Worm (Caenorhabditis elegans): ENCODE measurements around the gene ire-1.

The ire-1 gene

DNA sequence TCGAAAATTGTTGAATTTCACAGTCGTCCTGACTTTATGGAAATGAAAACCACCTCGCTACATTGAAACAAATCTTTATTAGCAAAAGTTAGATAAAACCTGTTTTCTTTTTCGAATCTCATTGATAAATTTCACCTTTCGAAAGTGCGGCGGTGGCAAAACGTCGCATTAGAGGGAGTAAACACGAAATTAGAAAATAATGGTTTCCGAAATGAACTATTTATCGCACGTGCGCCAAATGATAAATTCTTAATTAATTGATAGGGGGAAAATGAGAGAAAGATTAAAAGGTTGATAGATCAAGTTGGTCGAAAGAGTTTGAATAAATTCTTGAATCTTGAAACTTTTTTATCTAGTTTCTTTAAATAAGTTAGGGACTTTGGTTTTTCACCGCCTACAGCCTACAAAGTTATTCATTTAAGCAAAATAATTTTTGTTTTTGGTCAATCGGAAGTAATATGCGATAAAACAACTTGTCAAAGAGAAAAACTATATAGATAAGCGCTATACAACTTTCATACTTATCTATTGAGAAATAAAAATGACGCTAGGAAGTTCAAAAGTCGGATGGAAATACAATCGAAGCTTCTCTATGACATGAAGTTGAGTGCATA, 53.6 kb downstream of the ire-1 start:
- TF ChIP-seq pqm-1 (tag; optimal IDR thresholded peaks at IDR 0.05), result peak; percentile 32
- TF ChIP-seq nhr-43 (tag; optimal IDR thresholded peaks at IDR 0.05; ENCODE audit: poor library complexity, severe bottlenecking), result peak; percentile 38
- no peak for TF ChIP-seq nhr-28 (tag; optimal IDR thresholded peaks at IDR 0.05)
- TF ChIP-seq elt-2 (tag; optimal IDR thresholded peaks at IDR 0.05), result peak; percentile 72
- TF ChIP-seq nhr-23 (tag; optimal IDR thresholded peaks at IDR 0.05), result peak; percentile 7

DNA sequence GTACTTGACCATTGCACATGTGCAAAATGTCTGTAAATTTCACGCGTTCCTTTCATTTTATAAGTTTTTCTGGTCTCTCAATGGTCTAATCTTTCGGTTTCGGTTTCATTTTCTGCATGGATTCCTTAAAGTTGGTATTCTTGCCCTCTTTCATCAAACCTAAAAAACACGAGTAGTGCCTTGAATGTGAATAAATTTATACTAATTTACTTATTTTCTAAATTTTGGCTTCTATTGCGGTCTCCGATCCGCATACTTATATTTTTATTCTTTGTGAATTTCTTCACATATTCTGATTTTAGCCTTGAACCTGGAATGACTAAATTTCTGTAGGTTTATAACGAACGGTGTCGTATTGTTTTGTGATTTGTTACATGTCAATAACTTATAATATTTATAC, 58.7 kb downstream of the ire-1 start, which contains the start of gene pdha-1:
Gene pdha-1 (plus strand): TSS at position 301 of the 400 bp plus-strand sequence.
- TF ChIP-seq jun-1 (tag; optimal IDR thresholded peaks at IDR 0.05) (no peak), fos-1 (tag; optimal IDR thresholded peaks at IDR 0.05) (no peak), nhr-43 (tag; optimal IDR thresholded peaks at IDR 0.05; ENCODE audit: poor library complexity, severe bottlenecking) (no peak), ceh-82 (tag; optimal IDR thresholded peaks at IDR 0.05) (no peak), mml-1 (tag; optimal IDR thresholded peaks at IDR 0.05) (no peak), aly-2 (tag; optimal IDR thresholded peaks at IDR 0.05) (no peak), ZK546.5 (tag; optimal IDR thresholded peaks at IDR 0.05) (no peak), fkh-10 (GFP tag; optimal IDR thresholded peaks at IDR 0.05) (no peak), unc-62 (GFP tag; optimal IDR thresholded peaks at IDR 0.05) (no peak), lin-15B (tag; optimal IDR thresholded peaks at IDR 0.05) (no peak), ceh-16 (tag; optimal IDR thresholded peaks at IDR 0.05) (no peak)

DNA sequence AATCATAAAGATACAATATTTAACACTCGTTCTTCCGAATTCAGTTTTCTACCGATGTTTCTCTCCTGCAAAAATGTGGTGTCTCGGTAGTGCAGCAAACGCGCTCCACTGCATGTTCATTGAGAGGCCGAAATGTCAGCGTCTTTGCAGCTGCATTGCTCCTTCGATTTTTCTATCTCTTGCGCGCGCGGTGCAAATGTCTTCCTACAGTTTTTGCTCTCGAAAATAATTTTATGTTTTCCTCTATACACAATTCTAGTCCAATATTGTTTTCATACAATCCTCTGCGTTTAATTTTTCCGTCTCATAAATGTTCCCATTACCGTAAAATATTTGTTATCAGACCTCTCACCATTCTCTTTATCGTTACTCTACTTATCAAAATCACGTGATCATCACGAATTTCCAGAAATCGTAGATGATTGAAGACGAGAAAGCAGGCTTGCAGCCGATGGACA, 62.3 kb downstream of the ire-1 start, which contains the start of gene ufd-2:
Gene ufd-2 (plus strand): TSS at position 408 of the 458 bp plus-strand sequence.
- peak; percentile 77 for TF ChIP-seq skn-1 (tag; optimal IDR thresholded peaks at IDR 0.05)
- no peak for TF ChIP-seq mdl-1 (tag; optimal IDR thresholded peaks at IDR 0.05)
- TF ChIP-seq unc-62 (GFP tag; optimal IDR thresholded peaks at IDR 0.05), result no peak
- no peak for TF ChIP-seq nhr-28 (tag; optimal IDR thresholded peaks at IDR 0.05)
- no peak for TF ChIP-seq unc-39 (tag; optimal IDR thresholded peaks at IDR 0.05)
- no peak for TF ChIP-seq ceh-28 (tag; optimal IDR thresholded peaks at IDR 0.05)
- TF ChIP-seq nhr-12 (tag; optimal IDR thresholded peaks at IDR 0.05), result no peak
- peak; percentile 83 for TF ChIP-seq lin-39 (tag; optimal IDR thresholded peaks at IDR 0.05)
- no peak for TF ChIP-seq nhr-23 (tag; optimal IDR thresholded peaks at IDR 0.05)
- TF ChIP-seq ZK546.5 (tag; optimal IDR thresholded peaks at IDR 0.05), result no peak
- TF ChIP-seq mml-1 (tag; optimal IDR thresholded peaks at IDR 0.05), result no peak
- TF ChIP-seq ceh-16 (tag; optimal IDR thresholded peaks at IDR 0.05), result no peak
- peak; percentile 80 for TF ChIP-seq nhr-25 (tag; optimal IDR thresholded peaks at IDR 0.05)
- peak; percentile 96 for TF ChIP-seq lin-15B (tag; optimal IDR thresholded peaks at IDR 0.05)
- no peak for TF ChIP-seq sea-2 (GFP tag; optimal IDR thresholded peaks at IDR 0.05)
- peak; percentile 75 for TF ChIP-seq nfya-1 (tag; optimal IDR thresholded peaks at IDR 0.05; ENCODE audit: insufficient read depth)
- no peak for TF ChIP-seq egl-27 (tag; optimal IDR thresholded peaks at IDR 0.05)
- no peak for TF ChIP-seq daf-12 (tag; optimal IDR thresholded peaks at IDR 0.05)
- TF ChIP-seq zag-1 (tag; optimal IDR thresholded peaks at IDR 0.05), result no peak
- no peak for TF ChIP-seq ama-1 (optimal IDR thresholded peaks at IDR 0.05)
- no peak for TF ChIP-seq tbx-2 (tag; optimal IDR thresholded peaks at IDR 0.05)
- no peak for TF ChIP-seq eor-1 (tag; optimal IDR thresholded peaks at IDR 0.05)
- TF ChIP-seq ztf-11 (tag; optimal IDR thresholded peaks at IDR 0.05), result no peak
- no peak for TF ChIP-seq fos-1 (tag; optimal IDR thresholded peaks at IDR 0.05)
- no peak for TF ChIP-seq ceh-9 (tag; optimal IDR thresholded peaks at IDR 0.05)
- TF ChIP-seq egl-5 (tag; optimal IDR thresholded peaks at IDR 0.05), result peak; percentile 9
- TF ChIP-seq pha-4 (tag; optimal IDR thresholded peaks at IDR 0.05), result peak; percentile 82
- TF ChIP-seq hmg-11 (tag; optimal IDR thresholded peaks at IDR 0.05), result peak; percentile 22
- no peak for TF ChIP-seq elt-1 (tag; optimal IDR thresholded peaks at IDR 0.05)
- TF ChIP-seq snpc-4 (tag; optimal IDR thresholded peaks at IDR 0.05), result peak; percentile 68
- peak; percentile 81 for TF ChIP-seq elt-2 (tag; optimal IDR thresholded peaks at IDR 0.05)
- peak; percentile 39 for TF ChIP-seq pqm-1 (tag; optimal IDR thresholded peaks at IDR 0.05)
- peak; percentile 42 for TF ChIP-seq R02D3.7 (tag; optimal IDR thresholded peaks at IDR 0.05)
- no peak for TF ChIP-seq nhr-67 (tag; optimal IDR thresholded peaks at IDR 0.05)
- TF ChIP-seq elt-3 (tag; optimal IDR thresholded peaks at IDR 0.05), result no peak
- peak; percentile 23 for TF ChIP-seq lsy-12 (tag; optimal IDR thresholded peaks at IDR 0.05)
- no peak for TF ChIP-seq nhr-237 (tag; optimal IDR thresholded peaks at IDR 0.05)
- TF ChIP-seq nhr-76 (tag; optimal IDR thresholded peaks at IDR 0.05), result no peak
- TF ChIP-seq nhr-43 (tag; optimal IDR thresholded peaks at IDR 0.05; ENCODE audit: poor library complexity, severe bottlenecking), result peak; percentile 36
- no peak for TF ChIP-seq ztf-4 (tag; optimal IDR thresholded peaks at IDR 0.05)
- TF ChIP-seq nhr-77 (tag; optimal IDR thresholded peaks at IDR 0.05), result no peak
- no peak for TF ChIP-seq ceh-82 (tag; optimal IDR thresholded peaks at IDR 0.05)
- no peak for TF ChIP-seq fkh-2 (tag; optimal IDR thresholded peaks at IDR 0.05)
- TF ChIP-seq nhr-11 (tag; optimal IDR thresholded peaks at IDR 0.05), result no peak
- TF ChIP-seq jun-1 (tag; optimal IDR thresholded peaks at IDR 0.05), result peak; percentile 32
- TF ChIP-seq aly-2 (tag; optimal IDR thresholded peaks at IDR 0.05), result no peak
- TF ChIP-seq fkh-10 (GFP tag; optimal IDR thresholded peaks at IDR 0.05), result no peak

All from whole organism, L3 larva.